Fruit fly (Drosophila melanogaster) whole organism, adult: ENCODE data around the gene CG16734.

Source experiments
- CG11617 ChIP-seq: fragments of 200-800 bp; sonication (Bioruptor generic); optimal IDR thresholded peaks from 2 replicates; lab custom pipeline; 2017; ENCODE audit warnings: mild to moderate bottlenecking, missing biosample characterization, missing genetic modification reagents, missing genetic modification characterization
- CG12768 ChIP-seq: fragments of 200-800 bp; sonication (Bioruptor generic); optimal IDR thresholded peaks from 2 replicates; lab custom pipeline; 2017; ENCODE audit warnings: missing biosample characterization, missing genetic modification characterization, mild to moderate bottlenecking, moderate library complexity, missing genetic modification reagents
- CG14711 ChIP-seq: fragments of 200-800 bp; sonication (Bioruptor generic); optimal IDR thresholded peaks from 2 replicates; lab custom pipeline; 2018; ENCODE audit warnings: missing biosample characterization, mild to moderate bottlenecking, missing genetic modification characterization, moderate library complexity
- CG1620 ChIP-seq: fragments of 200-800 bp; sonication (Bioruptor generic); optimal IDR thresholded peaks from 2 replicates; lab custom pipeline; 2016; ENCODE audit warnings: missing biosample characterization, missing genetic modification characterization
- CG33017 ChIP-seq: fragments of 200-800 bp; sonication (Bioruptor generic); optimal IDR thresholded peaks from 2 replicates; lab custom pipeline; 2018; ENCODE audit warnings: missing biosample characterization, mild to moderate bottlenecking, missing genetic modification characterization, moderate library complexity
- CG5204 ChIP-seq: fragments of 200-800 bp; sonication (Bioruptor generic); optimal IDR thresholded peaks from 2 replicates; lab custom pipeline; 2016; ENCODE audit warnings: missing biosample characterization, missing genetic modification characterization
- CG7045 ChIP-seq: fragments of 200-800 bp; sonication (Bioruptor generic); optimal IDR thresholded peaks from 2 replicates; lab custom pipeline; 2017; ENCODE audit warnings: missing biosample characterization, mild to moderate bottlenecking, missing genetic modification characterization
- CG7101 ChIP-seq: fragments of 200-800 bp; sonication (Bioruptor generic); optimal IDR thresholded peaks from 2 replicates; lab custom pipeline; 2018; ENCODE audit warnings: missing biosample characterization, mild to moderate bottlenecking, missing genetic modification characterization, moderate library complexity
- Clk ChIP-seq: fragments of 200-800 bp; sonication (Bioruptor generic); optimal IDR thresholded peaks from 2 replicates; lab custom pipeline; 2017; ENCODE audit warnings: missing biosample characterization, missing genetic modification characterization
- Crg-1 ChIP-seq: fragments of 200-800 bp; sonication (Bioruptor generic); optimal IDR thresholded peaks from 2 replicates; lab custom pipeline; 2016; ENCODE audit warnings: missing biosample characterization, missing genetic modification characterization
- Hr96 ChIP-seq: fragments of 200-800 bp; sonication (Bioruptor generic); optimal IDR thresholded peaks from 2 replicates; lab custom pipeline; 2016; ENCODE audit warnings: missing biosample characterization, missing genetic modification characterization
- Mnt ChIP-seq: fragments of 200-800 bp; sonication (Bioruptor generic); optimal IDR thresholded peaks from 2 replicates; lab custom pipeline; 2016; ENCODE audit warnings: missing biosample characterization, mild to moderate bottlenecking, missing genetic modification characterization
- bab1 ChIP-seq: fragments of 200-800 bp; sonication (Bioruptor generic); optimal IDR thresholded peaks from 3 replicates; lab custom pipeline; 2019; ENCODE audit warnings: missing biosample characterization, mild to moderate bottlenecking, missing genetic modification characterization, moderate library complexity
- cic ChIP-seq: fragments of 200-800 bp; sonication (Bioruptor generic); optimal IDR thresholded peaks from 2 replicates; lab custom pipeline; 2017; ENCODE audit warnings: missing biosample characterization, mild to moderate bottlenecking, missing genetic modification characterization, moderate library complexity
- cnc ChIP-seq, 2 experiments: fragments of >200 bp; optimal IDR thresholded peaks; 2 replicates each; lab custom pipeline; 2017
- kay ChIP-seq: fragments of 200-800 bp; sonication (Bioruptor generic); peaks from one replicate; lab custom pipeline; 2016; ENCODE audit warnings: missing biosample characterization, missing genetic modification characterization, borderline replicate concordance
- ovo ChIP-seq: fragments of 200-800 bp; sonication (Bioruptor generic); optimal IDR thresholded peaks from 2 replicates; lab custom pipeline; 2016; ENCODE audit warnings: missing biosample characterization, missing genetic modification characterization
- pad ChIP-seq: fragments of 200-800 bp; sonication (Bioruptor generic); optimal IDR thresholded peaks from 3 replicates; lab custom pipeline; 2017; ENCODE audit warnings: missing biosample characterization, missing genetic modification characterization, mild to moderate bottlenecking, moderate library complexity, missing genetic modification reagents
- tj ChIP-seq: fragments of 200-800 bp; sonication (Bioruptor generic); optimal IDR thresholded peaks from 3 replicates; lab custom pipeline; 2017; ENCODE audit warnings: missing biosample characterization, mild to moderate bottlenecking, missing genetic modification characterization, moderate library complexity
- toe ChIP-seq: fragments of 200-800 bp; sonication (Bioruptor generic); optimal IDR thresholded peaks from 2 replicates; lab custom pipeline; 2016; ENCODE audit warnings: missing biosample characterization, missing genetic modification characterization

The CG16734 gene

dm6 chr3R:9246366-9246765 is 8.5 kb upstream of the CG16734 start, which contains the start of gene CG8420:
Gene CG8420 (plus strand): TSS chr3R:9246649.
- no peak for TF ChIP-seq CG7101 (tag; lab: Kevin White, UChicago)

dm6 chr3R:9246879-9247621 is 7.8 kb upstream of the CG16734 start:
- TF ChIP-seq kay (GFP tag; lab: Kevin White, UChicago) (no peak), CG5204 (GFP tag; lab: Kevin White, UChicago) (no peak), Crg-1 (GFP tag; lab: Kevin White, UChicago) (no peak), CG7101 (tag; lab: Kevin White, UChicago) (peak; percentile 34), pad (GFP tag; lab: Kevin White, UChicago) (no peak), CG7045 (no peak), Hr96 (GFP tag; lab: Kevin White, UChicago) (no peak), cnc (optimal IDR thresholded peaks at IDR 0.05; lab: Kevin White, UChicago) (no peak), CG11617 (GFP tag; lab: Kevin White, UChicago) (no peak), cic (no peak), CG1620 (GFP tag; lab: Kevin White, UChicago) (no peak), CG14711 (tag; lab: Kevin White, UChicago) (peak; percentile 24), bab1 (GFP tag; lab: Kevin White, UChicago) (peak; percentile 89), CG12768 (GFP tag; lab: Kevin White, UChicago) (no peak), ovo (GFP tag; lab: Kevin White, UChicago) (no peak), tj (GFP tag; lab: Kevin White, UChicago) (no peak)

- no peak for TF ChIP-seq CG33017
- TF ChIP-seq Clk (GFP tag; lab: Kevin White, UChicago) = no peak
- TF ChIP-seq CG1620 (GFP tag; lab: Kevin White, UChicago) = no peak
- TF ChIP-seq cnc (optimal IDR thresholded peaks at IDR 0.05; lab: Kevin White, UChicago) = no peak
- TF ChIP-seq kay (GFP tag; lab: Kevin White, UChicago) = no peak
- TF ChIP-seq Hr96 (GFP tag; lab: Kevin White, UChicago) = no peak
- no peak for TF ChIP-seq bab1 (GFP tag; lab: Kevin White, UChicago)
- no peak for TF ChIP-seq CG7101 (tag; lab: Kevin White, UChicago)
- TF ChIP-seq tj (GFP tag; lab: Kevin White, UChicago) = no peak
- TF ChIP-seq CG14711 (tag; lab: Kevin White, UChicago) = no peak
- no peak for TF ChIP-seq toe (GFP tag; lab: Kevin White, UChicago)
- TF ChIP-seq CG12768 (GFP tag; lab: Kevin White, UChicago) = no peak
- no peak for TF ChIP-seq CG11617 (GFP tag; lab: Kevin White, UChicago)
- no peak for TF ChIP-seq Mnt (GFP tag; lab: Kevin White, UChicago)
- no peak for TF ChIP-seq CG5204 (GFP tag; lab: Kevin White, UChicago)
- no peak for TF ChIP-seq pad (GFP tag; lab: Kevin White, UChicago)
- TF ChIP-seq Crg-1 (GFP tag; lab: Kevin White, UChicago) = no peak
- TF ChIP-seq CG7045 = no peak
- TF ChIP-seq ovo (GFP tag; lab: Kevin White, UChicago) = no peak
- TF ChIP-seq cic = no peak
Observed at dm6 chr3R:9249025-9249735, 5.7 kb upstream of the CG16734 start.

- no peak for TF ChIP-seq Crg-1 (GFP tag; lab: Kevin White, UChicago)
- no peak for TF ChIP-seq CG33017
- TF ChIP-seq CG1620 (GFP tag; lab: Kevin White, UChicago) = no peak
- TF ChIP-seq tj (GFP tag; lab: Kevin White, UChicago) = no peak
- TF ChIP-seq cnc (optimal IDR thresholded peaks at IDR 0.05; lab: Kevin White, UChicago) = no peak
- no peak for TF ChIP-seq Clk (GFP tag; lab: Kevin White, UChicago)
- no peak for TF ChIP-seq toe (GFP tag; lab: Kevin White, UChicago)
- TF ChIP-seq Hr96 (GFP tag; lab: Kevin White, UChicago) = no peak
- no peak for TF ChIP-seq CG14711 (tag; lab: Kevin White, UChicago)
- no peak for TF ChIP-seq pad (GFP tag; lab: Kevin White, UChicago)
Observed at dm6 chr3R:9249736-9250044, 5.2 kb upstream of the CG16734 start.

dm6 chr3R:9250868-9251267 is 4.0 kb upstream of the CG16734 start:
- no peak for TF ChIP-seq Hr96 (GFP tag; lab: Kevin White, UChicago)
- no peak for TF ChIP-seq Mnt (GFP tag; lab: Kevin White, UChicago)
- TF ChIP-seq CG14711 (tag; lab: Kevin White, UChicago) = no peak
- no peak for TF ChIP-seq toe (GFP tag; lab: Kevin White, UChicago)
- TF ChIP-seq bab1 (GFP tag; lab: Kevin White, UChicago) = no peak
- TF ChIP-seq Clk (GFP tag; lab: Kevin White, UChicago) = no peak

- TF ChIP-seq CG5204 (GFP tag; lab: Kevin White, UChicago) (no peak), Hr96 (GFP tag; lab: Kevin White, UChicago) (no peak), kay (GFP tag; lab: Kevin White, UChicago) (no peak), CG1620 (GFP tag; lab: Kevin White, UChicago) (no peak), CG7101 (tag; lab: Kevin White, UChicago) (no peak), Mnt (GFP tag; lab: Kevin White, UChicago) (no peak), Clk (GFP tag; lab: Kevin White, UChicago) (no peak), Crg-1 (GFP tag; lab: Kevin White, UChicago) (no peak), cic (no peak), pad (GFP tag; lab: Kevin White, UChicago) (no peak), CG12768 (GFP tag; lab: Kevin White, UChicago) (no peak), tj (GFP tag; lab: Kevin White, UChicago) (no peak), CG14711 (tag; lab: Kevin White, UChicago) (no peak), CG33017 (no peak), cnc (optimal IDR thresholded peaks at IDR 0.05; lab: Kevin White, UChicago) (no peak)
Observed at dm6 chr3R:9251543-9251942, 3.3 kb upstream of the CG16734 start, which contains the start of gene St2. Gene St2 (plus strand): TSS chr3R:9251843.
